Fruit fly (Drosophila melanogaster): ENCODE results near the gene RhoBTB.

dm6 chr3L:20370013-20370412, 6.0 kb upstream of the RhoBTB start, which contains the start of gene CG13247:
- TF ChIP-seq OdsH (GFP tag; optimal IDR thresholded peaks at IDR 0.05) (no peak), CG16779 (tag; optimal IDR thresholded peaks at IDR 0.05) (no peak), CG4318 (GFP tag; optimal IDR thresholded peaks at IDR 0.05) (no peak), CG10631 (GFP tag; optimal IDR thresholded peaks at IDR 0.05) (no peak), CG15336 (GFP tag; IDR thresholded peaks at IDR 0.05) (no peak), Eip78C (GFP tag) (no peak), Eip75B (GFP tag; optimal IDR thresholded peaks at IDR 0.05) (no peak), CG34406 (GFP tag; optimal IDR thresholded peaks at IDR 0.05) (no peak), ss (GFP tag; optimal IDR thresholded peaks at IDR 0.05) (no peak), CG10669 (GFP tag; optimal IDR thresholded peaks at IDR 0.05) (no peak), net (GFP tag; optimal IDR thresholded peaks at IDR 0.05) (no peak)
